Fruit fly (Drosophila melanogaster): Measurements from ENCODE around the gene CG8478.
A peak's percentile ranks its signal among the peaks of the same experiment; 100 is the strongest.

Gene CG8478

dm6 chr3R:9777941-9778360, 14.5 kb downstream of the CG8478 start, which contains the start of gene RpS29 (continued):
- TF ChIP-seq gem (tag; optimal IDR thresholded peaks at IDR 0.05) (peak; percentile 61), shn (GFP tag; optimal IDR thresholded peaks at IDR 0.05) (peak; percentile 88), CG32532 (GFP tag; IDR thresholded peaks at IDR 0.05) (peak; percentile 89), CG12236 (GFP tag; optimal IDR thresholded peaks at IDR 0.05) (peak; percentile 42), ro (GFP tag; IDR thresholded peaks at IDR 0.05) (peak; percentile 54; the same call in 1 of the 2 replicates), lov (optimal IDR thresholded peaks at IDR 0.05) (no peak), lov (GFP tag; IDR thresholded peaks at IDR 0.05) (peak; percentile 62; the same call in 1 of the 3 replicates), CG10959 (GFP tag; IDR thresholded peaks at IDR 0.05) (peak; percentile 41; the same call in 1 of the 2 replicates), Drgx (GFP tag; IDR thresholded peaks at IDR 0.05) (0 out of 2 replicates have a peak, but pooled peaks have one; percentile 33), CG6813 (GFP tag; optimal IDR thresholded peaks at IDR 0.05) (peak; percentile 82), Rfx (GFP tag; IDR thresholded peaks at IDR 0.05) (peak; percentile 95), fd3F (GFP tag; optimal IDR thresholded peaks at IDR 0.05) (peak; percentile 55), CG14014 (GFP tag; IDR thresholded peaks at IDR 0.05) (peak; percentile 79), Opbp (GFP tag; IDR thresholded peaks at IDR 0.05; ENCODE audit: partially characterized antibody) (peak; percentile 97), ewg (GFP tag; optimal IDR thresholded peaks at IDR 0.05) (peak; percentile 57), cad (GFP tag; optimal IDR thresholded peaks at IDR 0.05) (no peak), sens (GFP tag) (peak; percentile 95), CG31224 (GFP tag; IDR thresholded peaks at IDR 0.05) (no peak), chif (GFP tag; optimal IDR thresholded peaks at IDR 0.05) (peak; percentile 57 to 70), caup (GFP tag; optimal IDR thresholded peaks at IDR 0.05; ENCODE audit: severe bottlenecking) (peak; percentile 92), stc (GFP tag; IDR thresholded peaks at IDR 0.05) (peak; percentile 71), CG15073 (GFP tag; optimal IDR thresholded peaks at IDR 0.05) (no peak), Hr39 (optimal IDR thresholded peaks at IDR 0.05) (no peak), CG13424 (tag; optimal IDR thresholded peaks at IDR 0.05) (peak; percentile 62), CG33213 (GFP tag; optimal IDR thresholded peaks at IDR 0.05) (peak; percentile 94), CG12769 (tag; optimal IDR thresholded peaks at IDR 0.05) (peak; percentile 89), tna (GFP tag; IDR thresholded peaks at IDR 0.05; ENCODE audit: partially characterized antibody) (peak; percentile 86), Mes4 (GFP tag; optimal IDR thresholded peaks at IDR 0.05) (peak; percentile 84), NfI (GFP tag; optimal IDR thresholded peaks at IDR 0.05) (peak; percentile 87), CG6791 (GFP tag; IDR thresholded peaks at IDR 0.05; ENCODE audit: partially characterized antibody) (peak; percentile 97), sens-2 (GFP tag; IDR thresholded peaks at IDR 0.05) (no peak; the same call in 1 of the 2 replicates), gce (GFP tag; IDR thresholded peaks at IDR 0.05) (peak; percentile 55; the same call in 1 of the 3 replicates), D19A (tag; optimal IDR thresholded peaks at IDR 0.05) (peak; percentile 34), Bgb (GFP tag; IDR thresholded peaks at IDR 0.05; ENCODE audit: partially characterized antibody) (peak; percentile 98), CG3407 (GFP tag; optimal IDR thresholded peaks at IDR 0.05) (peak; percentile 48), nerfin-1 (tag; optimal IDR thresholded peaks at IDR 0.05) (peak; percentile 75), CG2202 (tag; optimal IDR thresholded peaks at IDR 0.05) (peak; percentile 47), CG34224 (GFP tag; IDR thresholded peaks at IDR 0.05; ENCODE audit: partially characterized antibody) (peak; percentile 93), HmgZ (tag; optimal IDR thresholded peaks at IDR 0.05) (peak; percentile 95), Sox100B (GFP tag; optimal IDR thresholded peaks at IDR 0.05) (no peak), pb (GFP tag; optimal IDR thresholded peaks at IDR 0.05) (peak; percentile 78), Oaz (GFP tag; IDR thresholded peaks at IDR 0.05) (peak; percentile 31; the same call in 1 of the 2 replicates), CG11695 (GFP tag; IDR thresholded peaks at IDR 0.05) (peak; percentile 47; the same call in 2 of the 3 replicates), nau (GFP tag; optimal IDR thresholded peaks at IDR 0.05) (no peak), CG14667 (GFP tag; IDR thresholded peaks at IDR 0.05) (peak; percentile 54; the same call in 1 of the 2 replicates), vfl (GFP tag; optimal IDR thresholded peaks at IDR 0.05) (peak; percentile 79), CG12071 (GFP tag; optimal IDR thresholded peaks at IDR 0.05) (peak; percentile 72), stwl (tag; optimal IDR thresholded peaks at IDR 0.05) (peak; percentile 73), mirr (GFP tag; optimal IDR thresholded peaks at IDR 0.05) (peak; percentile 93), Camta (GFP tag; optimal IDR thresholded peaks at IDR 0.05) (peak; percentile 72), CG17361 (GFP tag; IDR thresholded peaks at IDR 0.05) (peak; percentile 68)

Measured in whole organism, embryonic.